Worm (Caenorhabditis elegans): ENCODE results near the gene sap-49.

sap-49 gene

DNA sequence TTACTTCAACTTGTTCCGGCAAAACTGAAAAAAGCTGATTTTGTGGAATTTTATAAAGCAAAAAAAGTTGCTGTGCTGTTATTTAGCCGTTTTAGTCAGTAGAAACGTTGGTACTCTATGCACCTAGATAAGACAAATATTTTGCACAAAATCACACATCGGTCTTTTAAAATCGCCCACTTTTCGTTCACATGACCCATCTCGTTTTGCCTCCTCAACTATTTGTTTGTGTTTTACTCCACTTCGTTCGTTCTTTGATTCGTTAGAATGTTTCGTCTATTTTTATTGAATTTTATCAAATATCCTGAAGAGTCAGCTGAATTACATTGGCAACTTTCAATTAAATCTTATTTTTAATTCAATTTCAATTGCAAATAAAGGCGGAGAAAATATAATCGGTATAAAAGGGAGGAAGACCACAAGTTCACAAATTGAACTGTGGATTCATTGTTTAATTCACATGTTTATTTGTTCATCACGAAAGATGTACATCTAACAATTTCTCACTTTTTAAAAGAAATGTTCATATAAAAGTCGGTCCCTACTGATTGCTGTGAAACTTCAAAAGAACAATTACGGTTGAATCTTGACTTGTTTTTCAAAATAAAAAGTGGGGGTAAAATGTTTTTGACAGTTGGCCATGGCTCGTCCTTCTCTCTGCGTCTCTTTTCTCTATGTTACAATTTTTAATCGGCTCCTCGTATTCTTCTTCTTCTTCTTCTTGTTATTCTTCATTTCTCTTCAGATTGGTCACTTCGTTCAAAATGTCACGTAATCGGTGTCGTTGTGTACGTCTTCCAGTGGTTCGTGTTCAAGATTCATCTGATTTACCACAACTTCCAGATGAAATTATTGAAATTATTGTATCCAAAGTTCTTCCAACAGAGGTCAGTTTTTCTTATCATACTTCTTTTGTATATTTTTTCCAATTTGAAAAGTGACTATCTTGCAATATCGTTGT, 23.2 kb downstream of the sap-49 start, which contains the start of gene DH11.2:
TSS of gene DH11.2 (plus strand) at position 746 of the 961 bp plus-strand sequence.
- TF ChIP-seq ccch-3 (GFP tag; optimal IDR thresholded peaks at IDR 0.05) (no peak), ztf-6 (GFP tag; IDR thresholded peaks at IDR 0.05) (no peak), nhr-80 (tag; optimal IDR thresholded peaks at IDR 0.05) (peak; percentile 42), unc-130 (GFP tag; optimal IDR thresholded peaks at IDR 0.05) (no peak), xnd-1 (tag; optimal IDR thresholded peaks at IDR 0.05) (no peak), K11D2.4 (GFP tag; IDR thresholded peaks at IDR 0.05) (no peak), ama-1 (optimal IDR thresholded peaks at IDR 0.05) (peak; percentile 84), ama-1 (GFP tag; optimal IDR thresholded peaks at IDR 0.05) (no peak), cebp-2 (GFP tag; IDR thresholded peaks at IDR 0.05) (no peak), madf-3 (GFP tag; IDR thresholded peaks at IDR 0.05) (no peak), T26A5.8 (tag; optimal IDR thresholded peaks at IDR 0.05) (no peak), ztf-18 (tag; optimal IDR thresholded peaks at IDR 0.05) (no peak), mel-28 (tag; optimal IDR thresholded peaks at IDR 0.05; ENCODE audit: borderline replicate concordance) (no peak), tlf-1 (GFP tag; optimal IDR thresholded peaks at IDR 0.05) (peak; percentile 15)

- TF ChIP-seq nhr-27 (tag; optimal IDR thresholded peaks at IDR 0.05) (no peak), ekl-4 (GFP tag; IDR thresholded peaks at IDR 0.05) (no peak), Y67H2A.10 (GFP tag; conservative IDR thresholded peaks at IDR 0.05) (no peak), B0261.1 (tag; optimal IDR thresholded peaks at IDR 0.05) (no peak), rcor-1 (GFP tag; IDR thresholded peaks at IDR 0.05) (no peak), nfya-1 (tag; optimal IDR thresholded peaks at IDR 0.05; ENCODE audit: borderline replicate concordance, insufficient read depth) (no peak), athp-1 (tag; optimal IDR thresholded peaks at IDR 0.05) (no peak), ceh-91 (GFP tag; IDR thresholded peaks at IDR 0.05) (no peak), nhr-80 (tag; optimal IDR thresholded peaks at IDR 0.05) (no peak)
Measured at ce11 chrII:8008334-8008733, 27.2 kb downstream of the sap-49 start, which contains the start of gene glna-2. glna-2 (plus strand) TSS chrII:8008634.

DNA sequence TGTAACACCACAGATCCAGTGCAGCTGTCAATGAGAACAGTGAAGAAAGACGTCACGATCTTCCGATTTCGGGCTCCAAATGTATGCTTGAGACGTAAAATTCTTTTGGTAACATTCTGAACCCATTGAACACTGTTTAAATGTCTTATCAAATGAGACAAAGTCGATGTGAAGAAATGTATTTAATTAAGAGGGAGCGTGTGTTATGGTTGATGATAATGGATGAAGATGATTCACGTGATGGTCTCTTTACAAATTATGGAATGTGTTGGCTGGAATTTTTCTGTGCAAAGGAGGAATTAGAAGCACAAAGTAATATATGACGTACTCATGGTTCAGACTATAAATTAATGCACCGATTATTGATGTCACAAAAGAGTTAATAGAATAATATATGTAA, 28.6 kb downstream of the sap-49 start:
- no peak for TF ChIP-seq efl-1 (GFP tag; optimal IDR thresholded peaks at IDR 0.05)
- TF ChIP-seq gei-17 (GFP tag; optimal IDR thresholded peaks at IDR 0.05), result no peak
- no peak for TF ChIP-seq madf-10 (tag; optimal IDR thresholded peaks at IDR 0.05)

- TF ChIP-seq F37B4.10 (GFP tag; IDR thresholded peaks at IDR 0.05), result no peak
- TF ChIP-seq nhr-80 (tag; optimal IDR thresholded peaks at IDR 0.05), result peak; percentile 10
Measured at ce11 chrII:8004752-8005151, 30.8 kb downstream of the sap-49 start.

DNA sequence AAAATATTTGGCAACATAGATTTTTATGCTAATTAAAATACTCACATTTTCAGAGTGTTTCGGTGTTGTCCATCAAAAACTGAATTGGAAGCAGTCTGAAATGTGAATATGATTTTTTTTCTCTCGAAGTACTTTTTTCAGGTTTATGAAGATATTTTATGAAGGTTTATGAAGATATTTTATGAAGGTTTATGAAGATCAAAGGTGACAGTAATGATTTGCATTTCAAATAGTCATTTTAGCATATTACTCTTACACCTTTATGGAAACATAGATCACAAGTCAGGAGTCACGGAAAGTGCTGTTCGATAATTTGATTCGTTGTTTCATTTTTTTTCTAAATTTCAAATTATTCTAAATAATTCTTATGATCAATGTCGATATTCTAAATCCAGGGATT, 31.4 kb downstream of the sap-49 start, which contains the start of gene pgp-11:
TSS of gene pgp-11 (minus strand) at position 101 of the 400 bp plus-strand sequence.
- TF ChIP-seq ets-4 (GFP tag; optimal IDR thresholded peaks at IDR 0.05), result no peak
- no peak for TF ChIP-seq nfya-1 (tag; optimal IDR thresholded peaks at IDR 0.05; ENCODE audit: borderline replicate concordance, insufficient read depth)
- no peak for TF ChIP-seq akir-1 (GFP tag; optimal IDR thresholded peaks at IDR 0.05)
- no peak for TF ChIP-seq ceh-79 (tag; optimal IDR thresholded peaks at IDR 0.05)
- no peak for TF ChIP-seq madf-10 (tag; optimal IDR thresholded peaks at IDR 0.05)
- TF ChIP-seq dox-1 (GFP tag; IDR thresholded peaks at IDR 0.05), result no peak
- TF ChIP-seq hmg-1.2 (GFP tag; IDR thresholded peaks at IDR 0.05), result no peak
- no peak for TF ChIP-seq aptf-2 (GFP tag; conservative IDR thresholded peaks at IDR 0.05)
- no peak for TF ChIP-seq unc-62 (GFP tag; optimal IDR thresholded peaks at IDR 0.05)
- TF ChIP-seq athp-1 (tag; optimal IDR thresholded peaks at IDR 0.05), result no peak
- TF ChIP-seq ceh-58 (GFP tag; IDR thresholded peaks at IDR 0.05), result no peak
- no peak for TF ChIP-seq efl-1 (GFP tag; optimal IDR thresholded peaks at IDR 0.05)
- no peak for TF ChIP-seq nhr-90 (tag; optimal IDR thresholded peaks at IDR 0.05)
- no peak for TF ChIP-seq rec-8 (tag; optimal IDR thresholded peaks at IDR 0.05)
- TF ChIP-seq ccch-3 (GFP tag; optimal IDR thresholded peaks at IDR 0.05), result no peak
- no peak for TF ChIP-seq nhr-27 (tag; optimal IDR thresholded peaks at IDR 0.05)
- TF ChIP-seq Y67H2A.10 (GFP tag; conservative IDR thresholded peaks at IDR 0.05), result no peak
- TF ChIP-seq ceh-27 (GFP tag; optimal IDR thresholded peaks at IDR 0.05), result no peak

Measured in whole organism, young adult.